Worm (Caenorhabditis elegans): Measurements from ENCODE around the gene kvs-3.

DNA sequence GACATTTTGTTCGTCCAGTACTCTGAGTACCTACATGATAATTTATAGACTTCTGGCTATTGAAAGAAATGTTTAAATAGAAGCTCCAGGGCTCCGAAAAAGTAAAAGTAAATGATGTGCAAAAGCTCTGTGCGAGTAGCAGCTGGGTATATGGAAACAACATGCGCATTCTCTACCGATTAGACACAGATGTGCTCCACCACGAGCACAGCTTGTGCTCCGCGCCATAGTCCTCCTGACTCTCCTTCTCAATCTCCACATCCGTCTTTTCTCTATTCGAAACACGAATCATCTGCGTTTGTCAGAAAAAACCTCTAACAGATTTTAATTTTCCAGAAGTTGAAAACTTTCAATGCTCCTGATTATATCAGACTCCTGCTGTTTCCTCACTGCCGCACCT is 34.7 kb upstream of the kvs-3 start:
- no peak for TF ChIP-seq ztf-11 (tag; optimal IDR thresholded peaks at IDR 0.05)
- no peak for TF ChIP-seq daf-8 (GFP tag; IDR thresholded peaks at IDR 0.05)
- TF ChIP-seq lin-13 (GFP tag; optimal IDR thresholded peaks at IDR 0.05): no peak
- TF ChIP-seq hlh-30 (tag; optimal IDR thresholded peaks at IDR 0.05; ENCODE audit: insufficient read depth): no peak
- no peak for TF ChIP-seq ama-1 (optimal IDR thresholded peaks at IDR 0.05)
- no peak for TF ChIP-seq nhr-76 (tag; optimal IDR thresholded peaks at IDR 0.05)
- no peak for TF ChIP-seq unc-130 (GFP tag; optimal IDR thresholded peaks at IDR 0.05)
- no peak for TF ChIP-seq T20F7.1 (GFP tag; optimal IDR thresholded peaks at IDR 0.05)

Measured in whole organism, L4 larva.